Worm (Caenorhabditis elegans) whole organism, L3 larva: ENCODE results near the gene W03C9.2.

Experiments used
- R02D3.7 ChIP-seq: fragments of 150-350 bp; optimal IDR thresholded peaks from 2 replicates; lab custom pipeline; 2014; ENCODE audit warnings: missing biosample characterization, missing genetic modification characterization
- ZK546.5 ChIP-seq: sonication (generic microtip); optimal IDR thresholded peaks from 2 replicates; lab custom pipeline; 2017; ENCODE audit warnings: missing biosample characterization, missing genetic modification characterization
- aly-2 ChIP-seq: fragments of 150-350 bp; optimal IDR thresholded peaks from 2 replicates; lab custom pipeline; 2014; ENCODE audit warnings: missing biosample characterization, missing genetic modification characterization
- ama-1 ChIP-seq: fragments of 150-350 bp; optimal IDR thresholded peaks from 2 replicates; lab custom pipeline; 2018
- ceh-28 ChIP-seq: fragments of 150-350 bp; optimal IDR thresholded peaks from 2 replicates; lab custom pipeline; 2014; ENCODE audit warnings: missing biosample characterization, missing genetic modification reagents, missing genetic modification characterization
- ceh-82 ChIP-seq: fragments of 150-350 bp; optimal IDR thresholded peaks from 2 replicates; lab custom pipeline; 2014; ENCODE audit warnings: missing biosample characterization, missing genetic modification characterization
- ceh-9 ChIP-seq: sonication (generic microtip); optimal IDR thresholded peaks from 2 replicates; lab custom pipeline; 2018; ENCODE audit warnings: missing biosample characterization, missing genetic modification characterization
- egl-27 ChIP-seq: sonication (generic microtip); optimal IDR thresholded peaks from 4 replicates; lab custom pipeline; 2017; ENCODE audit warnings: missing biosample characterization, missing genetic modification reagents, missing genetic modification characterization
- egl-5 ChIP-seq: fragments of 150-350 bp; optimal IDR thresholded peaks from 2 replicates; lab custom pipeline; 2017; ENCODE audit warnings: missing biosample characterization, missing genetic modification reagents, missing genetic modification characterization, inconsistent platforms
- elt-1 ChIP-seq: fragments of 150-350 bp; optimal IDR thresholded peaks from 2 replicates; lab custom pipeline; 2014; ENCODE audit warnings: missing biosample characterization, missing genetic modification characterization
- elt-2 ChIP-seq: sonication (generic microtip); optimal IDR thresholded peaks from 2 replicates; lab custom pipeline; 2016; ENCODE audit warnings: missing genetic modification reagents, mild to moderate bottlenecking, missing genetic modification characterization, missing compliant biosample characterization
- fkh-10 ChIP-seq: sonication (generic microtip); optimal IDR thresholded peaks from 2 replicates; lab custom pipeline; 2017; ENCODE audit warnings: missing biosample characterization, missing genetic modification reagents, missing genetic modification characterization
- fkh-2 ChIP-seq: fragments of 150-350 bp; optimal IDR thresholded peaks from 2 replicates; lab custom pipeline; 2014; ENCODE audit warnings: missing biosample characterization, missing genetic modification reagents, missing genetic modification characterization
- fos-1 ChIP-seq: fragments of 150-350 bp; optimal IDR thresholded peaks from 2 replicates; lab custom pipeline; 2014; ENCODE audit warnings: missing biosample characterization, missing genetic modification characterization
- hmg-11 ChIP-seq: sonication (generic microtip); optimal IDR thresholded peaks from 2 replicates; lab custom pipeline; 2016; ENCODE audit warnings: missing genetic modification characterization, missing compliant biosample characterization
- jun-1 ChIP-seq: fragments of 150-350 bp; optimal IDR thresholded peaks from 2 replicates; lab custom pipeline; 2014; ENCODE audit warnings: missing biosample characterization, missing genetic modification reagents, missing genetic modification characterization
- lin-15B ChIP-seq: fragments of 150-350 bp; optimal IDR thresholded peaks from 2 replicates; lab custom pipeline; 2014; ENCODE audit warnings: missing biosample characterization, missing genetic modification characterization
- lin-39 ChIP-seq: fragments of 150-350 bp; optimal IDR thresholded peaks from 2 replicates; lab custom pipeline; 2018; ENCODE audit warnings: missing biosample characterization, missing genetic modification reagents, missing genetic modification characterization
- lsy-12 ChIP-seq: sonication (generic microtip); optimal IDR thresholded peaks from 2 replicates; lab custom pipeline; 2016; ENCODE audit warnings: mild to moderate bottlenecking, missing genetic modification characterization, missing compliant biosample characterization
- mdl-1 ChIP-seq: fragments of 150-350 bp; optimal IDR thresholded peaks from 2 replicates; lab custom pipeline; 2014; ENCODE audit warnings: missing biosample characterization, missing genetic modification characterization
- nfya-1 ChIP-seq: sonication (generic microtip); optimal IDR thresholded peaks from 2 replicates; lab custom pipeline; 2017; ENCODE audit warnings: missing genetic modification characterization, mild to moderate bottlenecking, missing compliant biosample characterization, antibody characterized with exemption, moderate library complexity; ENCODE audit not compliant: insufficient read depth
- nhr-11 ChIP-seq: fragments of 150-350 bp; optimal IDR thresholded peaks from 2 replicates; lab custom pipeline; 2014; ENCODE audit warnings: missing biosample characterization, missing genetic modification characterization
- nhr-23 ChIP-seq: fragments of 150-350 bp; optimal IDR thresholded peaks from 2 replicates; lab custom pipeline; 2014; ENCODE audit warnings: missing biosample characterization, missing genetic modification reagents, missing genetic modification characterization
- nhr-237 ChIP-seq: fragments of 150-350 bp; optimal IDR thresholded peaks from 2 replicates; lab custom pipeline; 2014; ENCODE audit warnings: missing biosample characterization, missing genetic modification characterization
- nhr-25 ChIP-seq: sonication (generic microtip); optimal IDR thresholded peaks from 2 replicates; lab custom pipeline; 2017; ENCODE audit warnings: missing biosample characterization, missing genetic modification characterization
- nhr-28 ChIP-seq: fragments of 150-350 bp; optimal IDR thresholded peaks from 2 replicates; lab custom pipeline; 2014; ENCODE audit warnings: missing biosample characterization, missing genetic modification characterization
- nhr-43 ChIP-seq: sonication (generic microtip); optimal IDR thresholded peaks from 2 replicates; lab custom pipeline; 2016; ENCODE audit warnings: mild to moderate bottlenecking, missing genetic modification characterization, missing compliant biosample characterization; ENCODE audit not compliant: poor library complexity, severe bottlenecking
- nhr-67 ChIP-seq: fragments of 150-350 bp; optimal IDR thresholded peaks from 2 replicates; lab custom pipeline; 2014; ENCODE audit warnings: missing biosample characterization, missing genetic modification characterization
- nhr-76 ChIP-seq: fragments of 150-350 bp; sonication (generic microtip); optimal IDR thresholded peaks from 5 replicates; lab custom pipeline; 2014; ENCODE audit warnings: missing biosample characterization, missing genetic modification characterization
- nhr-77 ChIP-seq: fragments of 150-350 bp; optimal IDR thresholded peaks from 2 replicates; lab custom pipeline; 2014; ENCODE audit warnings: missing biosample characterization, missing genetic modification characterization
- pha-4 ChIP-seq: fragments of 150-350 bp; optimal IDR thresholded peaks from 2 replicates; lab custom pipeline; 2014; ENCODE audit warnings: missing biosample characterization, missing genetic modification reagents, missing genetic modification characterization
- pqm-1 ChIP-seq: fragments of 150-350 bp; optimal IDR thresholded peaks from 2 replicates; lab custom pipeline; 2017; ENCODE audit warnings: missing biosample characterization, missing genetic modification characterization, inconsistent platforms
- skn-1 ChIP-seq: fragments of 150-350 bp; optimal IDR thresholded peaks from 2 replicates; lab custom pipeline; 2014; ENCODE audit warnings: missing biosample characterization, missing genetic modification characterization
- snpc-4 ChIP-seq: fragments of 150-350 bp; optimal IDR thresholded peaks from 2 replicates; lab custom pipeline; 2014; ENCODE audit warnings: missing biosample characterization, missing genetic modification characterization
- tbx-2 ChIP-seq: sonication (generic microtip); optimal IDR thresholded peaks from 2 replicates; lab custom pipeline; 2016; ENCODE audit warnings: mild to moderate bottlenecking, missing genetic modification characterization, missing compliant biosample characterization
- unc-39 ChIP-seq: sonication (generic microtip); optimal IDR thresholded peaks from 4 replicates; lab custom pipeline; 2017; ENCODE audit warnings: missing biosample characterization, missing genetic modification characterization
- unc-62 ChIP-seq: fragments of 150-350 bp; sonication (generic microtip); optimal IDR thresholded peaks from 4 replicates; lab custom pipeline; 2014; ENCODE audit warnings: missing biosample characterization, missing genetic modification reagents, missing genetic modification characterization
- zag-1 ChIP-seq: fragments of 150-350 bp; optimal IDR thresholded peaks from 2 replicates; lab custom pipeline; 2014; ENCODE audit warnings: missing biosample characterization, missing genetic modification characterization
- ztf-4 ChIP-seq: fragments of 150-350 bp; optimal IDR thresholded peaks from 2 replicates; lab custom pipeline; 2014; ENCODE audit warnings: missing biosample characterization, missing genetic modification characterization

W03C9.2 gene

ce11 chrII:11979449-11980095 lies 17.4 kb downstream of the W03C9.2 start, which contains the start of the genes ash-2 and Y17G7B.20:
Gene ash-2, plus strand, starts transcription at chrII:11979838.
Gene Y17G7B.20, minus strand, starts transcription at chrII:11979844.
- peak; percentile 21 for TF ChIP-seq lin-15B (tag; lab: Kevin White, UChicago)
- TF ChIP-seq hmg-11 (tag; lab: Kevin White, UChicago), result peak; percentile 31
- peak; percentile 33 for TF ChIP-seq lin-39 (tag; lab: Kevin White, UChicago)
- no peak for TF ChIP-seq fkh-2
- TF ChIP-seq nhr-28 (tag; lab: Kevin White, UChicago), result no peak
- TF ChIP-seq pha-4 (tag; lab: Kevin White, UChicago), result peak; percentile 18
- peak; percentile 3 for TF ChIP-seq nhr-25
- peak; percentile 4 for TF ChIP-seq snpc-4
- TF ChIP-seq ama-1 (lab: Kevin White, UChicago), result peak; percentile 38

- TF ChIP-seq elt-2 (peak; percentile 73), nfya-1 (tag; lab: Kevin White, UChicago) (peak; percentile 83), lin-39 (tag; lab: Kevin White, UChicago) (peak; percentile 44), nhr-77 (peak; percentile 67), zag-1 (tag; lab: Kevin White, UChicago) (no peak), ZK546.5 (tag; lab: Kevin White, UChicago) (peak; percentile 95), mdl-1 (peak; percentile 43), nhr-43 (tag; lab: Kevin White, UChicago) (peak; percentile 90), aly-2 (tag; lab: Kevin White, UChicago) (no peak), ama-1 (lab: Kevin White, UChicago) (peak; percentile 60), unc-39 (tag; lab: Kevin White, UChicago) (no peak), ceh-28 (tag; lab: Kevin White, UChicago) (peak; percentile 86), snpc-4 (peak; percentile 57), nhr-76 (tag; lab: Kevin White, UChicago) (no peak), lsy-12 (tag; lab: Kevin White, UChicago) (no peak), skn-1 (tag; lab: Kevin White, UChicago) (peak; percentile 39), tbx-2 (peak; percentile 71), fos-1 (tag; lab: Kevin White, UChicago) (peak; percentile 69), egl-27 (peak; percentile 30), elt-1 (no peak), nhr-25 (peak; percentile 69), egl-5 (peak; percentile 61), hmg-11 (tag; lab: Kevin White, UChicago) (no peak), fkh-10 (GFP tag; lab: Kevin White, UChicago) (peak; percentile 86), nhr-23 (peak; percentile 98), ztf-4 (peak; percentile 79), unc-62 (GFP tag; lab: Kevin White, UChicago) (no peak), lin-15B (tag; lab: Kevin White, UChicago) (peak; percentile 95), pqm-1 (tag; lab: Kevin White, UChicago) (peak; percentile 76), jun-1 (peak; percentile 74), nhr-67 (tag; lab: Kevin White, UChicago) (no peak), nhr-11 (tag; lab: Kevin White, UChicago) (peak; percentile 77), ceh-82 (tag; lab: Kevin White, UChicago) (peak; percentile 69), pha-4 (tag; lab: Kevin White, UChicago) (peak; percentile 93), R02D3.7 (peak; percentile 85), fkh-2 (no peak), ceh-9 (no peak)
These were observed 17.9 kb downstream of the W03C9.2 start for ce11 chrII:11980110-11980509.

ce11 chrII:11988724-11989123 lies 26.6 kb downstream of the W03C9.2 start, which contains the start of gene Y17G7B.3:
Gene Y17G7B.3, plus strand, starts transcription at chrII:11989024.
- no peak for TF ChIP-seq elt-2
- no peak for TF ChIP-seq fkh-2
- TF ChIP-seq tbx-2, result no peak
- no peak for TF ChIP-seq elt-1
- no peak for TF ChIP-seq nhr-237 (tag; lab: Kevin White, UChicago)
